Fruit fly (Drosophila melanogaster) whole organism, embryonic: Measurements from ENCODE around the gene sol.

Experiments
- Ada2b ChIP-seq: fragments of 200-800 bp; sonication (Bioruptor generic); IDR thresholded peaks from 2 replicates; pipeline ENCODE4 v1.3.6; 2022; ENCODE audit warnings: missing biosample characterization, missing genetic modification characterization
- CG10565 ChIP-seq: fragments of 200-800 bp; sonication (Bioruptor generic); optimal IDR thresholded peaks from 3 replicates; lab custom pipeline; 2016; ENCODE audit warnings: missing biosample characterization, mild to moderate bottlenecking, missing genetic modification characterization
- CG10654 ChIP-seq: fragments of 200-800 bp; sonication (Bioruptor generic); optimal IDR thresholded peaks from 2 replicates; lab custom pipeline; 2016; ENCODE audit warnings: missing biosample characterization, missing genetic modification characterization
- CG11456 ChIP-seq: fragments of 200-800 bp; sonication (Bioruptor generic); IDR thresholded peaks from 3 replicates; pipeline ENCODE4 v1.3.6; 2022; ENCODE audit warnings: missing biosample characterization, missing genetic modification characterization
- CG11504 ChIP-seq: fragments of 200-800 bp; sonication (Bioruptor generic); optimal IDR thresholded peaks from 3 replicates; lab custom pipeline; 2019; ENCODE audit warnings: missing biosample characterization, mild to moderate bottlenecking, missing genetic modification characterization, moderate library complexity
- CG13296 ChIP-seq: fragments of 200-800 bp; sonication (Bioruptor generic); optimal IDR thresholded peaks from 3 replicates; lab custom pipeline; 2018; ENCODE audit warnings: missing biosample characterization, mild to moderate bottlenecking, missing genetic modification characterization
- CG13775 ChIP-seq: fragments of 200-800 bp; sonication (Bioruptor generic); optimal IDR thresholded peaks from 3 replicates; lab custom pipeline; 2017; ENCODE audit warnings: missing biosample characterization, mild to moderate bottlenecking, missing genetic modification characterization
- CG14667 ChIP-seq: fragments of 200-800 bp; sonication (Bioruptor generic); IDR thresholded peaks from 2 replicates; pipeline ENCODE4 v1.3.6; 2022; ENCODE audit warnings: missing biosample characterization, missing genetic modification characterization
- CG15601 ChIP-seq: fragments of 200-800 bp; sonication (Bioruptor generic); optimal IDR thresholded peaks from 3 replicates; lab custom pipeline; 2019; ENCODE audit warnings: missing biosample characterization, mild to moderate bottlenecking, missing genetic modification characterization, moderate library complexity
- CG1602 ChIP-seq: fragments of 200-800 bp; sonication (Bioruptor generic); optimal IDR thresholded peaks from 3 replicates; lab custom pipeline; 2016; ENCODE audit warnings: missing biosample characterization, missing genetic modification characterization
- CG17186 ChIP-seq: fragments of 200-800 bp; sonication (Bioruptor generic); optimal IDR thresholded peaks from 3 replicates; lab custom pipeline; 2017; ENCODE audit warnings: missing biosample characterization, missing genetic modification reagents, missing genetic modification characterization
- CG17359 ChIP-seq: fragments of 200-800 bp; sonication (Bioruptor generic); optimal IDR thresholded peaks from 3 replicates; lab custom pipeline; 2018; ENCODE audit warnings: missing biosample characterization, mild to moderate bottlenecking, missing genetic modification characterization, moderate library complexity
- CG17829 ChIP-seq: fragments of 200-800 bp; optimal IDR thresholded peaks from 2 replicates; lab custom pipeline; 2019; ENCODE audit warnings: missing biosample characterization, mild to moderate bottlenecking, missing genetic modification characterization, moderate library complexity
- CG1832 ChIP-seq: fragments of 200-800 bp; sonication (Bioruptor generic); optimal IDR thresholded peaks from 2 replicates; lab custom pipeline; 2017; ENCODE audit warnings: missing biosample characterization, mild to moderate bottlenecking, missing genetic modification characterization, inconsistent platforms
- CG33557 ChIP-seq: fragments of 200-800 bp; sonication (Bioruptor generic); optimal IDR thresholded peaks from 2 replicates; lab custom pipeline; 2019; ENCODE audit warnings: missing biosample characterization, mild to moderate bottlenecking, missing genetic modification characterization, moderate library complexity
- CG34224 ChIP-seq: fragments of 200-800 bp; sonication (Bioruptor generic); IDR thresholded peaks from 3 replicates; pipeline ENCODE4 v1.3.6; 2022; ENCODE audit warnings: missing biosample characterization, missing genetic modification characterization; ENCODE audit not compliant: partially characterized antibody
- CG4360 ChIP-seq: fragments of 200-800 bp; sonication (Bioruptor generic); IDR thresholded peaks from 2 replicates; pipeline ENCODE4 v1.3.6; 2022; ENCODE audit warnings: missing biosample characterization, missing genetic modification characterization
- CG43689 ChIP-seq: fragments of 200-800 bp; sonication (Bioruptor generic); IDR thresholded peaks from 2 replicates; pipeline ENCODE4 v1.3.6; 2022; ENCODE audit warnings: missing biosample characterization, missing genetic modification characterization
- CG6272 ChIP-seq: fragments of 200-800 bp; sonication (Bioruptor generic); IDR thresholded peaks from 2 replicates; pipeline ENCODE4 v1.3.6; 2022; ENCODE audit warnings: missing biosample characterization, missing genetic modification characterization
- CG6765 ChIP-seq: fragments of 200-800 bp; sonication (Bioruptor generic); optimal IDR thresholded peaks from 3 replicates; lab custom pipeline; 2017; ENCODE audit warnings: missing biosample characterization, mild to moderate bottlenecking, missing genetic modification characterization
- CG7372 ChIP-seq: fragments of 200-800 bp; sonication (Bioruptor generic); IDR thresholded peaks from 2 replicates; pipeline ENCODE4 v1.3.6; 2022; ENCODE audit warnings: missing biosample characterization, missing genetic modification characterization
- CG8924 ChIP-seq: fragments of 200-800 bp; optimal IDR thresholded peaks from 3 replicates; lab custom pipeline; 2019; ENCODE audit warnings: missing biosample characterization, mild to moderate bottlenecking, missing genetic modification characterization, moderate library complexity
- CG9932 ChIP-seq: fragments of 200-800 bp; sonication (Bioruptor generic); IDR thresholded peaks from 2 replicates; pipeline ENCODE4 v1.3.6; 2022; ENCODE audit warnings: missing biosample characterization, missing genetic modification characterization
- Fer3 ChIP-seq: fragments of 200-800 bp; sonication (Bioruptor generic); optimal IDR thresholded peaks from 2 replicates; lab custom pipeline; 2018; ENCODE audit warnings: missing biosample characterization, mild to moderate bottlenecking, missing genetic modification characterization, moderate library complexity
- HLH3B ChIP-seq: fragments of 200-800 bp; sonication (Bioruptor generic); IDR thresholded peaks from 2 replicates; pipeline ENCODE4 v1.3.6; 2022; ENCODE audit warnings: missing biosample characterization, missing genetic modification characterization
- Lim3 ChIP-seq: fragments of 200-800 bp; sonication (Bioruptor generic); IDR thresholded peaks from 2 replicates; pipeline ENCODE4 v1.3.6; 2022; ENCODE audit warnings: missing biosample characterization, missing genetic modification characterization
- MESR4 ChIP-seq: fragments of 200-800 bp; sonication (Bioruptor generic); optimal IDR thresholded peaks from 2 replicates; lab custom pipeline; 2018; ENCODE audit warnings: missing biosample characterization, mild to moderate bottlenecking, missing genetic modification characterization, moderate library complexity
- Nf-YC ChIP-seq: fragments of 200-800 bp; optimal IDR thresholded peaks from 3 replicates; lab custom pipeline; 2019; ENCODE audit warnings: missing biosample characterization, mild to moderate bottlenecking, missing genetic modification characterization, moderate library complexity
- Opbp ChIP-seq: fragments of 200-800 bp; sonication (Bioruptor generic); IDR thresholded peaks from 3 replicates; pipeline ENCODE4 v1.3.6; 2022; ENCODE audit warnings: missing biosample characterization, missing genetic modification characterization; ENCODE audit not compliant: partially characterized antibody
- Pdp1 ChIP-seq, 2 experiments: fragments of 200-800 bp; sonication (Bioruptor generic); optimal IDR thresholded peaks; 3 replicates each; lab custom pipeline; 2016; ENCODE audit warnings: missing biosample characterization in 2 of 2, missing genetic modification characterization in 2 of 2, mild to moderate bottlenecking in 1 of 2, moderate library complexity in 1 of 2
- Scr ChIP-seq: fragments of 200-800 bp; sonication (Bioruptor generic); IDR thresholded peaks from 2 replicates; pipeline ENCODE4 v1.3.6; 2022; ENCODE audit warnings: missing biosample characterization, missing genetic modification characterization; ENCODE audit not compliant: partially characterized antibody
- cato ChIP-seq: fragments of 200-800 bp; sonication (Bioruptor generic); optimal IDR thresholded peaks from 2 replicates; lab custom pipeline; 2016; ENCODE audit warnings: missing biosample characterization, missing genetic modification characterization, borderline replicate concordance
- dmrt99B ChIP-seq: fragments of 200-800 bp; sonication (Bioruptor generic); optimal IDR thresholded peaks from 2 replicates; lab custom pipeline; 2018; ENCODE audit warnings: missing biosample characterization, mild to moderate bottlenecking, missing genetic modification characterization, moderate library complexity
- esg ChIP-seq: fragments of 200-800 bp; sonication (Bioruptor generic); conservative IDR thresholded peaks from 2 replicates; pipeline ENCODE4 v1.3.6; 2022; ENCODE audit warnings: missing biosample characterization, missing genetic modification characterization
- eve ChIP-seq, 2 experiments: fragments of >200 bp; optimal IDR thresholded peaks; 2 replicates each; lab custom pipeline; 2017; ENCODE audit warnings: missing biosample characterization in 2 of 2, missing genetic modification characterization in 2 of 2
- fu2 ChIP-seq: fragments of 200-800 bp; sonication (Bioruptor generic); optimal IDR thresholded peaks from 2 replicates; lab custom pipeline; 2016; ENCODE audit warnings: missing biosample characterization, missing genetic modification characterization
- gfzf ChIP-seq: fragments of 200-800 bp; sonication (Bioruptor generic); optimal IDR thresholded peaks from 2 replicates; lab custom pipeline; 2016; ENCODE audit warnings: missing biosample characterization, mild to moderate bottlenecking, missing genetic modification characterization, moderate library complexity
- kah ChIP-seq: fragments of 200-800 bp; sonication (Bioruptor generic); optimal IDR thresholded peaks from 2 replicates; lab custom pipeline; 2018; ENCODE audit warnings: missing biosample characterization, mild to moderate bottlenecking, missing genetic modification characterization
- kay ChIP-seq: fragments of 200-800 bp; sonication (Bioruptor generic); optimal IDR thresholded peaks from 2 replicates; lab custom pipeline; 2016; ENCODE audit warnings: missing biosample characterization, missing genetic modification characterization
- lilli ChIP-seq: fragments of 200-800 bp; sonication (Bioruptor generic); optimal IDR thresholded peaks from 3 replicates; lab custom pipeline; 2016; ENCODE audit warnings: missing biosample characterization, missing genetic modification characterization
- mirr ChIP-seq: fragments of 200-800 bp; sonication (Bioruptor generic); optimal IDR thresholded peaks from 3 replicates; lab custom pipeline; 2018; ENCODE audit warnings: missing biosample characterization, mild to moderate bottlenecking, missing genetic modification characterization
- nau ChIP-seq: fragments of 200-800 bp; sonication (Bioruptor generic); optimal IDR thresholded peaks from 3 replicates; lab custom pipeline; 2017; ENCODE audit warnings: missing biosample characterization, mild to moderate bottlenecking, missing genetic modification characterization, missing genetic modification reagents
- pnt ChIP-seq: fragments of 200-800 bp; sonication (Bioruptor generic); optimal IDR thresholded peaks from 3 replicates; lab custom pipeline; 2016; ENCODE audit warnings: missing biosample characterization, missing genetic modification characterization
- ro ChIP-seq: fragments of 200-800 bp; sonication (Bioruptor generic); IDR thresholded peaks from 2 replicates; pipeline ENCODE4 v1.3.6; 2022; ENCODE audit warnings: missing biosample characterization, missing genetic modification characterization
- sens ChIP-seq: fragments of 200-800 bp; sonication (Bioruptor generic); peaks from one replicate; lab custom pipeline; 2016; ENCODE audit warnings: missing biosample characterization, missing genetic modification characterization
- sob ChIP-seq: fragments of 200-800 bp; sonication (Bioruptor generic); IDR thresholded peaks from 2 replicates; pipeline ENCODE4 v1.3.6; 2022; ENCODE audit warnings: missing biosample characterization, missing genetic modification characterization
- tgo ChIP-seq: fragments of 200-800 bp; sonication (Bioruptor generic); IDR thresholded peaks from 3 replicates; pipeline ENCODE4 v1.3.6; 2022; ENCODE audit warnings: missing biosample characterization, missing genetic modification characterization
- tx ChIP-seq: fragments of 200-800 bp; sonication (Bioruptor generic); optimal IDR thresholded peaks from 2 replicates; lab custom pipeline; 2016; ENCODE audit warnings: missing biosample characterization, missing genetic modification characterization
- wor ChIP-seq: fragments of 200-800 bp; sonication (Bioruptor generic); IDR thresholded peaks from 2 replicates; pipeline ENCODE4 v1.3.6; 2022; ENCODE audit warnings: missing biosample characterization, missing genetic modification characterization

Gene sol

dm6 chrX:21373659-21374426 lies 23.8 kb downstream of the sol start, which contains the start of gene slgA (continued):
- no peak for TF ChIP-seq CG14667 (GFP tag; lab: Robert Waterston, UW)
- 0 out of 2 replicates have a peak, but pooled peaks have one; percentile 21 for TF ChIP-seq HLH3B
- TF ChIP-seq CG17829 (tag; lab: Kevin White, UChicago) = no peak
- TF ChIP-seq sens = peak; percentile 82
- no peak for TF ChIP-seq tx (GFP tag; lab: Kevin White, UChicago)
- peak; percentile 27 for TF ChIP-seq gfzf (GFP tag; lab: Kevin White, UChicago)
- no peak for TF ChIP-seq CG17359 (tag; lab: Kevin White, UChicago)
- TF ChIP-seq pnt (GFP tag; lab: Kevin White, UChicago) = no peak
- peak; percentile 97 for TF ChIP-seq Nf-YC (tag; lab: Kevin White, UChicago)
- TF ChIP-seq fu2 (GFP tag; lab: Kevin White, UChicago) = no peak
- TF ChIP-seq CG9932 (GFP tag; lab: Robert Waterston, UW) = peak; percentile 67
- TF ChIP-seq Scr (GFP tag; lab: Robert Waterston, UW) = peak; percentile 72; the same call in 1 of the 2 replicates
- TF ChIP-seq CG10565 = no peak
- TF ChIP-seq ro = no peak
- TF ChIP-seq kay = no peak
- no peak for TF ChIP-seq wor (GFP tag; lab: Robert Waterston, UW)
- TF ChIP-seq CG4360 (GFP tag; lab: Robert Waterston, UW) = no peak
- TF ChIP-seq CG13296 = no peak
- no peak for TF ChIP-seq dmrt99B (tag; lab: Kevin White, UChicago)
- TF ChIP-seq cato = no peak
- TF ChIP-seq mirr = no peak
- peak in 1 of 2 experiments; percentile 54 for TF ChIP-seq eve (GFP tag; optimal IDR thresholded peaks at IDR 0.05; lab: Kevin White, UChicago)
- TF ChIP-seq Opbp (GFP tag; lab: Robert Waterston, UW) = peak; percentile 71
- TF ChIP-seq esg (GFP tag; lab: Robert Waterston, UW) = no peak
- TF ChIP-seq CG33557 (GFP tag; lab: Kevin White, UChicago) = no peak
- TF ChIP-seq Lim3 (GFP tag; lab: Robert Waterston, UW) = no peak
- peak; percentile 45 for TF ChIP-seq CG6765 (GFP tag; lab: Kevin White, UChicago)
- peak; percentile 16 for TF ChIP-seq CG17186
- peak; percentile 68 for TF ChIP-seq sob (GFP tag; lab: Robert Waterston, UW)
- TF ChIP-seq MESR4 (GFP tag; lab: Kevin White, UChicago) = peak; percentile 32
- peak; percentile 68; the same call in 1 of the 3 replicates for TF ChIP-seq CG11456
- TF ChIP-seq CG7372 (GFP tag; lab: Robert Waterston, UW) = no peak
- TF ChIP-seq CG1602 = no peak
- TF ChIP-seq CG34224 (GFP tag; lab: Robert Waterston, UW) = peak; percentile 62; the same call in 2 of the 3 replicates
- TF ChIP-seq tgo (GFP tag; lab: Robert Waterston, UW) = no peak; the same call in 2 of the 3 replicates
- TF ChIP-seq lilli (GFP tag; lab: Kevin White, UChicago) = peak; percentile 47
- TF ChIP-seq Pdp1 (GFP tag; optimal IDR thresholded peaks at IDR 0.05; lab: Kevin White, UChicago) = peak in 1 of 2 experiments; percentile 30
- TF ChIP-seq CG15601 (tag; lab: Kevin White, UChicago) = no peak
- peak; percentile 77 for TF ChIP-seq CG1832
- TF ChIP-seq CG11504 = peak; percentile 13
- no peak for TF ChIP-seq CG8924 (tag; lab: Kevin White, UChicago)
- peak; percentile 8 for TF ChIP-seq CG13775 (GFP tag; lab: Kevin White, UChicago)
- no peak for TF ChIP-seq CG10654 (GFP tag; lab: Kevin White, UChicago)
- TF ChIP-seq Ada2b = no peak
- TF ChIP-seq nau = no peak
- TF ChIP-seq CG43689 (GFP tag; lab: Robert Waterston, UW) = no peak
- TF ChIP-seq Fer3 (tag; lab: Kevin White, UChicago) = no peak
- TF ChIP-seq kah (GFP tag; lab: Kevin White, UChicago) = no peak
- TF ChIP-seq CG6272 = no peak
